Fruit fly (Drosophila melanogaster) S2 (cell line): ENCODE measurements around the gene Rrp40.

ENCODE experiments used
- CG8478 ChIP-seq: fragments of >200 bp; optimal IDR thresholded peaks from 2 replicates; lab custom pipeline; 2018
- CTCF ChIP-seq, 2 experiments: fragments of >200 bp; optimal IDR thresholded peaks; 2 replicates each; lab custom pipeline; 2018

DNA sequence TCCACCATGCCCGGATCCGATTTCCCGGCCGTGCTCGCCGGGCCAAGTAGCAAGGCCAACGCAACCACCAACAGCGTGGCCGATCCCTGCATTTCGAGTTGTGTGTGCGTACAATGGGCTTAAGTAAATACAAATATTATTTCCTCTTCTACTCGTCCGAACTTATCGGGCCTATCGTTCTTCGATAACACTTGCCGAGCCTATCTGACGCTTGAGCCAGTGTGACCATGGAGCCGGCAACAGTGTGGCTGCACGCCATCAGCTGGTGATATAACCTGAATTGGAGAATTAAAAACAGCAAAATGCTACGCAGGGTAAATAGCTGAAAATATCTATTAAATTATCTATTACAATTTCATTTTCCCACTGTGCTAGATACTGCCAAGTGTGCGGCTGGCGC is 18.3 kb upstream of the Rrp40 start, which contains the start of the genes CG17660 and mRpL48:
- no peak for TF ChIP-seq CTCF (optimal IDR thresholded peaks at IDR 0.05; lab: Kevin White, UChicago)
- no peak for TF ChIP-seq CG8478 (lab: Kevin White, UChicago)
